Worm (Caenorhabditis elegans): ENCODE measurements around the gene glf-1.

glf-1 gene

DNA sequence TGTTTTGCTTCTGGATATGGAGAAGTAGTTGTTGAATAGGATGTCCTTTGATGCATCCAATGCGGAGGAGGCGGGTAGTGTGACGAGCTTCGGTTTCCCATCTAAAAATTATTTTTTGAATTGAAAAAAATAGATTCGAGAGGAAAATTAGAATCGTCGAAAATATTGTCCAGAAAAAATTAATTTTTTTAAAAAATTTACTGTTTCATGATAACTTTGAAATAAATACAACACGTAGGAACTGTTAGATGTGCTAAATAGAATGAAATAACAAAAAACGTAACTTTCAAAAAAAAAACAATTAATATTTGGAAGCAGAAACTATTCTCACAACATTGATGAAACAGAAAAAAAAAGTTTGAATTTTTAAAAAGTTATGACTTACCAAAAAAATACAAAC is 25.8 kb upstream of the glf-1 start, which contains the start of gene C06E7.4:
C06E7.4 (minus strand) TSS at position 101 of the 400 bp plus-strand sequence.
- TF ChIP-seq med-1 (GFP tag; optimal IDR thresholded peaks at IDR 0.05; ENCODE audit: insufficient read depth) (no peak), cog-1 (tag; optimal IDR thresholded peaks at IDR 0.05) (no peak), flt-1 (GFP tag; IDR thresholded peaks at IDR 0.05) (no peak), ztf-23 (GFP tag; IDR thresholded peaks at IDR 0.05) (no peak), T22C8.4 (GFP tag; IDR thresholded peaks at IDR 0.05) (no peak), klf-2 (GFP tag; conservative IDR thresholded peaks at IDR 0.05) (no peak), ref-1 (GFP tag; conservative IDR thresholded peaks at IDR 0.05) (no peak), ztf-29 (GFP tag; IDR thresholded peaks at IDR 0.05) (no peak), tab-1 (GFP tag; IDR thresholded peaks at IDR 0.05) (no peak)

- TF ChIP-seq cog-1 (tag; optimal IDR thresholded peaks at IDR 0.05) (no peak), ztf-29 (GFP tag; IDR thresholded peaks at IDR 0.05) (no peak), flt-1 (GFP tag; IDR thresholded peaks at IDR 0.05) (no peak; the same call in 1 of the 2 replicates), ref-1 (GFP tag; conservative IDR thresholded peaks at IDR 0.05) (no peak), med-1 (GFP tag; optimal IDR thresholded peaks at IDR 0.05; ENCODE audit: insufficient read depth) (no peak), T22C8.4 (GFP tag; IDR thresholded peaks at IDR 0.05) (no peak), klf-2 (GFP tag; conservative IDR thresholded peaks at IDR 0.05) (no peak), tab-1 (GFP tag; IDR thresholded peaks at IDR 0.05) (no peak), ztf-23 (GFP tag; IDR thresholded peaks at IDR 0.05) (no peak)
Observed at ce11 chrIV:5860762-5861161, 24.9 kb upstream of the glf-1 start.

DNA sequence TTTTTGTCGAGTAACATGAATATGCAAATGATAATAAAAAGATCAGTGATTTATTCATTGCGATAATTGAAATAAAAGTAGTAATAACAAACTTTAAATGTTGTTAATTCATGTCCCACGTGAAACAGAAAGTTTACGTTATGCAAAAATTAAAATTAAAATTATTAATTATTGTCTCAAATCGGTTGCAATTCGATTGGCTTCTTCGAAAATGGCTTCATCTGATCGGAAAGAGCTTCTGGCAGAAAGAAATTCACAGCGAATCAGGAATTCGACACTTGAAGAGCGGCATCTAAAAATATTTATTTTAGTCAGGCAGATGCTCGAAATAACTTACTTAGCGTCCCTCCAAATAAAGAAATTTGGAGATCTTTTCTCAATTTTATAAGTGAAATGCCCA is 19.8 kb upstream of the glf-1 start, which contains the start of gene spe-27:
spe-27 (minus strand) TSS at position 101 of the 400 bp plus-strand sequence.
- TF ChIP-seq ztf-23 (GFP tag; IDR thresholded peaks at IDR 0.05) (no peak), ref-1 (GFP tag; conservative IDR thresholded peaks at IDR 0.05) (no peak), med-1 (GFP tag; optimal IDR thresholded peaks at IDR 0.05; ENCODE audit: insufficient read depth) (no peak), tab-1 (GFP tag; IDR thresholded peaks at IDR 0.05) (no peak), cog-1 (tag; optimal IDR thresholded peaks at IDR 0.05) (no peak), T22C8.4 (GFP tag; IDR thresholded peaks at IDR 0.05) (no peak), ztf-29 (GFP tag; IDR thresholded peaks at IDR 0.05) (no peak), flt-1 (GFP tag; IDR thresholded peaks at IDR 0.05) (no peak), klf-2 (GFP tag; conservative IDR thresholded peaks at IDR 0.05) (no peak)

- TF ChIP-seq ref-1 (GFP tag; conservative IDR thresholded peaks at IDR 0.05) (no peak), klf-2 (GFP tag; conservative IDR thresholded peaks at IDR 0.05) (no peak), tab-1 (GFP tag; IDR thresholded peaks at IDR 0.05) (no peak), flt-1 (GFP tag; IDR thresholded peaks at IDR 0.05) (no peak), ztf-23 (GFP tag; IDR thresholded peaks at IDR 0.05) (no peak), cog-1 (tag; optimal IDR thresholded peaks at IDR 0.05) (no peak), ztf-29 (GFP tag; IDR thresholded peaks at IDR 0.05) (no peak), med-1 (GFP tag; optimal IDR thresholded peaks at IDR 0.05; ENCODE audit: insufficient read depth) (no peak), T22C8.4 (GFP tag; IDR thresholded peaks at IDR 0.05) (no peak)
Observed at ce11 chrIV:5867189-5867588, 18.4 kb upstream of the glf-1 start, which contains the start of gene C06E7.88. Gene C06E7.88, minus strand, starts transcription at chrIV:5867289.

ce11 chrIV:5869354-5869753 is 16.3 kb upstream of the glf-1 start:
- TF ChIP-seq ref-1 (GFP tag; conservative IDR thresholded peaks at IDR 0.05) (no peak), T22C8.4 (GFP tag; IDR thresholded peaks at IDR 0.05) (no peak), klf-2 (GFP tag; conservative IDR thresholded peaks at IDR 0.05) (no peak), med-1 (GFP tag; optimal IDR thresholded peaks at IDR 0.05; ENCODE audit: insufficient read depth) (no peak), cog-1 (tag; optimal IDR thresholded peaks at IDR 0.05) (no peak), ztf-29 (GFP tag; IDR thresholded peaks at IDR 0.05) (no peak), flt-1 (GFP tag; IDR thresholded peaks at IDR 0.05) (no peak), tab-1 (GFP tag; IDR thresholded peaks at IDR 0.05) (no peak), ztf-23 (GFP tag; IDR thresholded peaks at IDR 0.05) (no peak)

DNA sequence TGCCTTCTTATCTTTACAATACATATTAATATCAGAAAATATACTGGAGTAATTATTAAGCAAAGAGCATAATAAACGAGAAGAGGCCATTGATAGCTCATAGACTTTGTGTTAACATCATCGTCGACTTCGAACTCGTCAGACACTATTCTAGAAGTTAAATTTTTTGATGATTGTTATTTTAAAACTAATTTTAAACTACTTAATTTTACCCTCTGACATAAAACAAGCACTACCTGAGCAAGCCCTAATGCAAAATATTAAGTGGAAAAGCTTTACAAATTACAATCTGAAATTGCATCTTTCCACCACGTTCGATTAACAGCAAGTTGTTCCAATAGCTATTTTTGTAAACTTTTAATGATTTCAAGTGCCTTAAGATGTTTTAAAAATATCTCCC is 15.6 kb upstream of the glf-1 start, which contains the start of gene srv-17:
srv-17 (minus strand) TSS at position 101 of the 400 bp plus-strand sequence.
- TF ChIP-seq cog-1 (tag; optimal IDR thresholded peaks at IDR 0.05) (no peak), klf-2 (GFP tag; conservative IDR thresholded peaks at IDR 0.05) (no peak), flt-1 (GFP tag; IDR thresholded peaks at IDR 0.05) (no peak), ztf-29 (GFP tag; IDR thresholded peaks at IDR 0.05) (no peak), ztf-23 (GFP tag; IDR thresholded peaks at IDR 0.05) (no peak), tab-1 (GFP tag; IDR thresholded peaks at IDR 0.05) (no peak)

DNA sequence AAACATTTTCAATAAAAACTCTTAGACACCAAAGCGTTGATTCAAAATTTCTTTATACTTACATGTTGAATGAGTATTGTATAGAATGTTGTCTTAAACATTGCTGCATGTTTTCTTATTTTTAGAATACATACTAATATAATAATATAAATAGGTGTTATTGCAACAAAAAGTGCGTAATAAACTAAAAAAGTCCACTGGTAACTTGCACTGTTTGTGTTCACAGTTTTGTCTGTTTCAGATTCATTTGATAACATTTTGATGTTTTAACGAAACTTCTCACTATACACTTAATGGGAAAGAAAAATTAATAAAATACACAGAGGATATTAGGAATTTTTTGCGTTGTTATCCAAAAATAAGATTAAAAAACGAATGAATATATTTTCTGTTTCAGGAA is 11.8 kb upstream of the glf-1 start, which contains the start of gene srv-19:
srv-19 (minus strand) TSS at position 101 of the 400 bp plus-strand sequence.
- TF ChIP-seq flt-1 (GFP tag; IDR thresholded peaks at IDR 0.05) (no peak), cog-1 (tag; optimal IDR thresholded peaks at IDR 0.05) (no peak), klf-2 (GFP tag; conservative IDR thresholded peaks at IDR 0.05) (no peak), ref-1 (GFP tag; conservative IDR thresholded peaks at IDR 0.05) (no peak), T22C8.4 (GFP tag; IDR thresholded peaks at IDR 0.05) (no peak), med-1 (GFP tag; optimal IDR thresholded peaks at IDR 0.05; ENCODE audit: insufficient read depth) (no peak), ztf-23 (GFP tag; IDR thresholded peaks at IDR 0.05) (no peak), tab-1 (GFP tag; IDR thresholded peaks at IDR 0.05) (no peak), ztf-29 (GFP tag; IDR thresholded peaks at IDR 0.05) (no peak)

DNA sequence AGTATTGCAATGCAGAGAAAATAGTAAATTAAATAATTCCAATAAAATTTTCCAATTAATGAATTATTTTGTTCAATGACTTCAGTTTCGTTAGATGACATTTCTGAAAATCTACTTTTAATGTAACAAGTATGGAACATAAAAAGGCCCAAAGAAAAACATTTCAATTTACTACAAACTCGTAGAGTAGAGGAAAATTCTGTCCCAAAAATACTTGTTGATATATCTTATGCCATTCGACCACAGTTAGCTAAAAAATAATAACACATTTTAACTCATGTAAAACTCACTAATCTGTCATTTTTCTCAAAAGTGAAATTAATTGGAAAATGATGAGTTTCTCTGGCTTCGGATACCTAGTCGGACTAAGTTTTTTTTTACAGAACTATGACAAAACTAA is 8.4 kb upstream of the glf-1 start, which contains the start of gene srv-21:
srv-21 (minus strand) TSS at position 101 of the 400 bp plus-strand sequence.
- TF ChIP-seq ztf-29 (GFP tag; IDR thresholded peaks at IDR 0.05) (no peak), tab-1 (GFP tag; IDR thresholded peaks at IDR 0.05) (no peak), flt-1 (GFP tag; IDR thresholded peaks at IDR 0.05) (no peak), T22C8.4 (GFP tag; IDR thresholded peaks at IDR 0.05) (no peak), klf-2 (GFP tag; conservative IDR thresholded peaks at IDR 0.05) (no peak), ztf-23 (GFP tag; IDR thresholded peaks at IDR 0.05) (no peak), ref-1 (GFP tag; conservative IDR thresholded peaks at IDR 0.05) (no peak), med-1 (GFP tag; optimal IDR thresholded peaks at IDR 0.05; ENCODE audit: insufficient read depth) (no peak), cog-1 (tag; optimal IDR thresholded peaks at IDR 0.05) (no peak)

DNA sequence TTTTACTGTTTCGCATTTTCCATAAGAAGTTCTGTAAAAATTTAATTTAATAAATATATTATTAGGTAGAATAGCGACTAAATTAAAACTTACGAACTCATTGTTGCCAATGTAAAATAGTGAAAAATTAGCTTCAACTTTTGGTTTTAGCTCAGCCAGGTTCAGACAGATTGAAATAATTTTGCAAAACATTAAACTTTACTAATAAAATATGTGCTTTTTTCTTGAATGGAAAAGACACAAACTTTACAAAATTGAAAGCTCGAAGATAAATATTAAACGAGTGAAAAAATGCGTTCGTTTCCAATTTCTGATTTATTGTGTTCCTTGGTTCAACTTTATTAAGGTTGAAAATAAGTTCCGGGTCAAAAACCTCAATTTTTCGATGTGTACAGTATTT is 5.8 kb upstream of the glf-1 start, which contains the start of gene srv-22:
srv-22 (minus strand) TSS at position 101 of the 400 bp plus-strand sequence.
- TF ChIP-seq ztf-29 (GFP tag; IDR thresholded peaks at IDR 0.05) (no peak), T22C8.4 (GFP tag; IDR thresholded peaks at IDR 0.05) (no peak), med-1 (GFP tag; optimal IDR thresholded peaks at IDR 0.05; ENCODE audit: insufficient read depth) (no peak), klf-2 (GFP tag; conservative IDR thresholded peaks at IDR 0.05) (no peak), flt-1 (GFP tag; IDR thresholded peaks at IDR 0.05) (no peak), ref-1 (GFP tag; conservative IDR thresholded peaks at IDR 0.05) (no peak), ztf-23 (GFP tag; IDR thresholded peaks at IDR 0.05) (no peak), tab-1 (GFP tag; IDR thresholded peaks at IDR 0.05) (no peak), cog-1 (tag; optimal IDR thresholded peaks at IDR 0.05) (no peak)

All from whole organism, midembryonic.